Fruit fly (Drosophila melanogaster): ENCODE data around the gene CG33331.

The CG33331 gene

DNA sequence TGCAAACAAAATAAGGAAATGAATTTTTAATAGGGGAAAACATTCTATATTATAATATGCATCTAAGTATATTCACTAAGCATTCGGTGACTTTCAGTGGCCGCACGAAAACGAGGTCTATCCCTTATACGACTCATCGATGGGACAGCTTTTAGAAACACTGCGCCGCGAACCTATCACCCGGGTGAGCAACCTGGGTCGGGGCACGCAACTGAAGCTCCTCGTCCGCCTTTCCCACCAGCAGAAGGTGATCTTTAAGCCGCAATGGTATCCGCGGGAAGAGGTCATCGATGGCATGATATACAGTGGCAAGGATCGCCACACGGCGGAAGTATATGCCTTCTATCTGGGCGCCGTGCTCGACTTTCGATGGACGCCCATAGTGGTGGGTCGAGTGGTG lies 5.4 kb upstream of the CG33331 start:
- TF ChIP-seq Sin3A (optimal IDR thresholded peaks at IDR 0.05) = no peak
- no peak for TF ChIP-seq psq (optimal IDR thresholded peaks at IDR 0.05)
- no peak for TF ChIP-seq ttk (optimal IDR thresholded peaks at IDR 0.05)
- TF ChIP-seq h (optimal IDR thresholded peaks at IDR 0.05) = no peak
- TF ChIP-seq insv (optimal IDR thresholded peaks at IDR 0.05) = no peak
- no peak for TF ChIP-seq Myc (optimal IDR thresholded peaks at IDR 0.05)

DNA sequence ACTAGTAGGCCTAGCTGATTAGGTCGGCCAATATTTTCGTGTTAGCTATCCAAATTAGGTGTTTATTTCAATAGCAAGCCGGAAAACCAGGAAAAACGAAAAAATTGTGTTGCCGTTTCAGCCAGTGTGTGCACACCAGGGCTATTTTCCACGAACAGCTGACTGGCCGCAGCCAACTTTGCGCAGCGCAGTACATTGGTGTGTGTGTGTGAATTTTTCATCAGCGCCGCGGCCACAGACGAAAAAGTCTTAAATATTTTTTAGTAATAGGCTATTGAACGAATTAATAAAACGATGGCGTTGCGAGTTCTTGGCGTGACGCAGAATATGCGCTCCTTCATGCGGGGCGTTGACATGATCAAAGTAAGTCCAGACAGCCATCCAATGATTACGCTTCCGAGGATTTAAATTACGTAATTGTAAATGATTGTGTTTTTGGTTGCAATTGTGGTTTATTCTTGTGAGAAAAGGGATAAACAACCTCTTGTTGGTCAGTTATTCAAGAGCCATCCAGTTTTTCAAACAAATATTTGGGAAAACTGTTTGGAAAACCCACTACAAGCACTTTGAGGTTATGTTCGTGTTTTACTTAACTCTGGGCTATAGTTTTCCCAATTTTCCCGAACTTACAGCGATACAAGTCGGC lies 3.9 kb downstream of the CG33331 start, which contains the start of the genes CycC and UQCR-C1:
CycC (minus strand) TSS at position 142 of the 646 bp plus-strand sequence.
UQCR-C1 (plus strand) TSS at position 168 of the 646 bp plus-strand sequence.
- TF ChIP-seq h (optimal IDR thresholded peaks at IDR 0.05) (no peak), psq (optimal IDR thresholded peaks at IDR 0.05) (no peak), Sin3A (optimal IDR thresholded peaks at IDR 0.05) (no peak), ttk (optimal IDR thresholded peaks at IDR 0.05) (no peak)

DNA sequence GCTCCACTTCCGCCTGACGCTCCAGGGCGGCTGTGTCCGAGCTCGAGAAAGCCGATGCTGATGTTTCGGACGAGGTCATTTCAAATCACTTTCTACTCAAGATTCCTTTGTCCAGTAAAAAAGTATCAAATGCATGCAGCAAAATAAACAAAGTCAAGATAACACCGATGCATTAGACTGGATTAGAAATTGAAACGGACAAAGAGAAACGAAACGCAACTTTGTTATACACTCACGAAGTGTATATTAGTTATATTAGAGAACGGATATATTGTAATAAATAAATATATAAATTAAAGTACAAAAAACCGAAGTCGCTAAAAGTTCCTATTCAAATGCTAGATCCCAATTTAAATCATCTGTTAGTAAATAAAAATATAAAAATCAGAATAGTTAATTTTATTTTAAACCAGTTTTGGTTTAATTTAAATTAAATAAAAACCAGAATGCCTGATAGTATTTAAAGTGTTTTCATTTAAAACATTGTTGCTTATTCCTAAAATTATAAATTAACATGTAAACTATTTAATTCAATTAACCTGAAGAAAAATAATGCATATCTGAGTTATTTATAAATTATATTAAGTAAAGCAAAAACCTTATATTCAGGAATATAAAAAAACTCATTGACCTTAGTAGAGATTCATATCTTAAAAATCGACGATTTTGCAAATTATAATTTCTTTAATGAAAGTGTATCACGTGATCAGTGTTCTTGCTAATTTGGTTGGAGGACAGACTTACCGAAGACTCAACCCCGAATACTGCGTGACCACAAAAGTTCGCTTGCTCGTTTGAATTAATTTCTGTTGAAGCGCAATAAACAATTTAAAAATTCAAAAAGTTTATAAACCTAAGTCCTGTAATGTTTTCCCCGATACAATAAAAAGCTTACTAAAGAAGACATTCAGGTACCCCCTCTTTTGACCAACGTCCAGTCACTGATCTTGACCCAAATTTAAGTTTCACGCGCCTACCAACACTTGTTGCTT lies 7.8 kb downstream of the CG33331 start, which contains the start of gene Dph2:
Dph2 (minus strand) TSS at position 164 of the 992 bp plus-strand sequence.
- no peak for TF ChIP-seq Sin3A (optimal IDR thresholded peaks at IDR 0.05)
- TF ChIP-seq insv (optimal IDR thresholded peaks at IDR 0.05) = no peak
- TF ChIP-seq h (optimal IDR thresholded peaks at IDR 0.05) = no peak
- no peak for TF ChIP-seq psq (optimal IDR thresholded peaks at IDR 0.05)
- TF ChIP-seq ttk (optimal IDR thresholded peaks at IDR 0.05) = no peak
- TF ChIP-seq Myc (optimal IDR thresholded peaks at IDR 0.05) = no peak

DNA sequence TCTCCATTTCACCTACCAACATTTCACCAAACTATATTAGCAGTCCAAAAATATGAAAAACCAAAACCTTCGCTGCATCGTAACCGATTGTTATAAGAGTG lies 8.4 kb downstream of the CG33331 start, which contains the start of gene CG14860:
CG14860 (plus strand) TSS at position 2 of the 101 bp plus-strand sequence.
- TF ChIP-seq ttk (optimal IDR thresholded peaks at IDR 0.05) = no peak
- TF ChIP-seq insv (optimal IDR thresholded peaks at IDR 0.05) = no peak
- no peak for TF ChIP-seq h (optimal IDR thresholded peaks at IDR 0.05)
- TF ChIP-seq Sin3A (optimal IDR thresholded peaks at IDR 0.05) = no peak
- no peak for TF ChIP-seq psq (optimal IDR thresholded peaks at IDR 0.05)
- no peak for TF ChIP-seq Myc (optimal IDR thresholded peaks at IDR 0.05)

- no peak for TF ChIP-seq insv (optimal IDR thresholded peaks at IDR 0.05)
- no peak for TF ChIP-seq Myc (optimal IDR thresholded peaks at IDR 0.05)
- no peak for TF ChIP-seq ttk (optimal IDR thresholded peaks at IDR 0.05)
- TF ChIP-seq Sin3A (optimal IDR thresholded peaks at IDR 0.05) = no peak
- TF ChIP-seq h (optimal IDR thresholded peaks at IDR 0.05) = no peak
- no peak for TF ChIP-seq psq (optimal IDR thresholded peaks at IDR 0.05)
Observed at dm6 chr3R:14898280-14898756, 12.1 kb downstream of the CG33331 start, which contains the start of the genes Nup93-2 and CG3817. Gene Nup93-2 (minus strand): TSS chr3R:14898372. Gene CG3817 (plus strand): TSS chr3R:14898739.

dm6 chr3R:14900177-14900576 lies 13.9 kb downstream of the CG33331 start, which contains the start of gene VhaPPA1-2:
Gene VhaPPA1-2 (minus strand): TSS chr3R:14900277.
- no peak for TF ChIP-seq h (optimal IDR thresholded peaks at IDR 0.05)
- TF ChIP-seq Myc (optimal IDR thresholded peaks at IDR 0.05) = no peak
- no peak for TF ChIP-seq insv (optimal IDR thresholded peaks at IDR 0.05)
- no peak for TF ChIP-seq ttk (optimal IDR thresholded peaks at IDR 0.05)
- no peak for TF ChIP-seq psq (optimal IDR thresholded peaks at IDR 0.05)
- TF ChIP-seq Sin3A (optimal IDR thresholded peaks at IDR 0.05) = no peak

dm6 chr3R:14901408-14902352 lies 15.4 kb downstream of the CG33331 start, which contains the start of gene RpS5b:
Gene RpS5b (minus strand): TSS chr3R:14901563.
- TF ChIP-seq Myc (optimal IDR thresholded peaks at IDR 0.05) (no peak), ttk (optimal IDR thresholded peaks at IDR 0.05) (no peak), h (optimal IDR thresholded peaks at IDR 0.05) (no peak), Sin3A (optimal IDR thresholded peaks at IDR 0.05) (no peak), psq (optimal IDR thresholded peaks at IDR 0.05) (no peak), insv (optimal IDR thresholded peaks at IDR 0.05) (no peak)

- TF ChIP-seq psq (optimal IDR thresholded peaks at IDR 0.05) (peak; percentile 92), Sin3A (optimal IDR thresholded peaks at IDR 0.05) (no peak)
Observed at dm6 chr3R:14903837-14904431, 17.7 kb downstream of the CG33331 start, which contains the start of gene VhaPPA1-1. Gene VhaPPA1-1 (minus strand): TSS chr3R:14904061.

DNA sequence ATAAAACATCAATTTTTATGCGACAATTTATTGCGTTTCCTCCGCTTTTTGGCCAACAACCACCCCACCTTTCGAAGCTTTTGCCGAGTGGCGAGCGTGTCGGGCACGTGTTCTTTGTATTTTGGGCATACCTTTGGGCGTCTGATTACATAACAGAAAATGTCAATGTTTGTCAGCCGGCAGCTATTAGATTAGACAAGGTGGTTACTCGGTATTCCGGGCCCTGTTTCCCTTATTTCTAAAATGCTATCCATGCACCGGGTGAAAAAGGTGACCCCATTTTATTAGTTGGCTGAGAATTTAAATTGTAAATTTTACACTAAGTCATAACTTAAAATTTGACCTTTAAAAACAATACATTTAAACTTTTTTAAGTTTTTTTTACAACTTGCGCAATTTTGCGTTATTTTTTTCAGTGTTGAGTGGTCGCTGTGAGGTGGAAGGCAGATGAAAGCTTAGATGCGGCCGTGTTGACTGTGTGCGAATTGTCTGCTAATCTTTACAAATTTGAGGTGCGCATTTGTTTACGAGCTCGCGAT lies 26.3 kb downstream of the CG33331 start:
- TF ChIP-seq Sin3A (optimal IDR thresholded peaks at IDR 0.05) (no peak), insv (optimal IDR thresholded peaks at IDR 0.05) (no peak), Myc (optimal IDR thresholded peaks at IDR 0.05) (no peak)

dm6 chr3R:14917927-14918829 lies 31.9 kb downstream of the CG33331 start, which contains the start of gene Sdr:
Gene Sdr (plus strand): TSS chr3R:14918628.
- TF ChIP-seq psq (optimal IDR thresholded peaks at IDR 0.05) (no peak), Myc (optimal IDR thresholded peaks at IDR 0.05) (no peak), insv (optimal IDR thresholded peaks at IDR 0.05) (no peak), Sin3A (optimal IDR thresholded peaks at IDR 0.05) (no peak)

All from Kc167 (cell line).